Fruit fly (Drosophila melanogaster) whole organism, wandering third instar larva: ENCODE measurements around the gene CG17147.

Experiments
- Abd-B ChIP-seq: fragments of >200 bp; optimal IDR thresholded peaks from 2 replicates; lab custom pipeline; 2017; ENCODE audit warnings: missing biosample characterization, missing genetic modification characterization
- CG32264 ChIP-seq: fragments of 200-800 bp; sonication (Bioruptor generic); optimal IDR thresholded peaks from 2 replicates; lab custom pipeline; 2016; ENCODE audit warnings: missing biosample characterization, missing genetic modification characterization
- CG9705 ChIP-seq: fragments of 200-800 bp; sonication (Bioruptor generic); optimal IDR thresholded peaks from 2 replicates; lab custom pipeline; 2018; ENCODE audit warnings: missing biosample characterization, mild to moderate bottlenecking, missing genetic modification characterization
- CrebA ChIP-seq: fragments of 200-800 bp; sonication (Bioruptor generic); optimal IDR thresholded peaks from 2 replicates; lab custom pipeline; 2016; ENCODE audit warnings: missing biosample characterization, mild to moderate bottlenecking, missing genetic modification characterization, borderline replicate concordance
- Dfd ChIP-seq: fragments of >200 bp; optimal IDR thresholded peaks from 2 replicates; lab custom pipeline; 2017; ENCODE audit warnings: missing biosample characterization, missing genetic modification characterization
- Dif ChIP-seq: fragments of 200-275, 200-300 bp; sonication (Bioruptor generic); optimal IDR thresholded peaks from 2 replicates; lab custom pipeline; 2018; ENCODE audit warnings: missing biosample characterization, missing genetic modification characterization; ENCODE audit not compliant: partially characterized antibody
- GATAd ChIP-seq: sonication (Bioruptor generic); optimal IDR thresholded peaks from 2 replicates; lab custom pipeline; 2016; ENCODE audit warnings: missing biosample characterization, missing genetic modification characterization
- HLH106 ChIP-seq: fragments of 200-800 bp; optimal IDR thresholded peaks from 3 replicates; lab custom pipeline; 2019; ENCODE audit warnings: missing biosample characterization, mild to moderate bottlenecking, missing genetic modification characterization, moderate library complexity
- Hnf4 ChIP-seq: fragments of 200-800 bp; sonication (Bioruptor generic); optimal IDR thresholded peaks from 2 replicates; lab custom pipeline; 2016; ENCODE audit warnings: missing biosample characterization, mild to moderate bottlenecking, missing genetic modification characterization
- Hr78 ChIP-seq: fragments of >200 bp; optimal IDR thresholded peaks from 2 replicates; lab custom pipeline; 2017; ENCODE audit warnings: missing biosample characterization, missing genetic modification characterization
- Hr83 ChIP-seq: fragments of 200-300 bp; sonication (Bioruptor generic); optimal IDR thresholded peaks from 2 replicates; lab custom pipeline; 2016; ENCODE audit warnings: missing biosample characterization, mild to moderate bottlenecking, missing genetic modification characterization, moderate library complexity; ENCODE audit not compliant: poor library complexity, severe bottlenecking
- Jra ChIP-seq: sonication (Bioruptor generic); optimal IDR thresholded peaks from 2 replicates; lab custom pipeline; 2016; ENCODE audit warnings: missing biosample characterization, missing genetic modification characterization
- Mio ChIP-seq: sonication (Bioruptor generic); optimal IDR thresholded peaks from 2 replicates; lab custom pipeline; 2016; ENCODE audit warnings: missing biosample characterization, missing genetic modification characterization
- Myc ChIP-seq: fragments of >200 bp; optimal IDR thresholded peaks from 2 replicates; lab custom pipeline; 2017
- N ChIP-seq: fragments of >200 bp; optimal IDR thresholded peaks from 2 replicates; lab custom pipeline; 2018; ENCODE audit warnings: missing biosample characterization, missing external identifiers, missing genetic modification characterization
- OdsH ChIP-seq: fragments of 200-800 bp; sonication (Bioruptor generic); optimal IDR thresholded peaks from 2 replicates; lab custom pipeline; 2016; ENCODE audit warnings: missing biosample characterization, mild to moderate bottlenecking, missing genetic modification characterization
- Rel ChIP-seq, 2 experiments: fragments of 200-800 bp; sonication (Bioruptor generic) in 1 of 2; optimal IDR thresholded peaks; 2 replicates in 1 of 2; 3 replicates in 1 of 2; lab custom pipeline; 2016 to 2019; ENCODE audit warnings: mild to moderate bottlenecking in 2 of 2, missing biosample characterization in 2 of 2, missing genetic modification characterization in 2 of 2, moderate library complexity in 1 of 2
- Sp1 ChIP-seq: fragments of 200-800 bp; sonication (Bioruptor generic); optimal IDR thresholded peaks from 3 replicates; lab custom pipeline; 2019; ENCODE audit warnings: missing biosample characterization, mild to moderate bottlenecking, missing genetic modification characterization, moderate library complexity
- Vsx2 ChIP-seq: fragments of 200-300, 225-300 bp; sonication (Bioruptor generic); optimal IDR thresholded peaks from 2 replicates; lab custom pipeline; 2018; ENCODE audit warnings: missing biosample characterization, missing genetic modification characterization; ENCODE audit not compliant: partially characterized antibody
- br ChIP-seq: fragments of 200-800 bp; sonication (Bioruptor generic); optimal IDR thresholded peaks from 2 replicates; lab custom pipeline; 2016; ENCODE audit warnings: missing biosample characterization, missing genetic modification characterization
- brk ChIP-seq: fragments of 200-800 bp; sonication (Bioruptor generic); optimal IDR thresholded peaks from 2 replicates; lab custom pipeline; 2016; ENCODE audit warnings: missing biosample characterization, mild to moderate bottlenecking, missing genetic modification characterization
- dl ChIP-seq, 2 experiments: fragments of 175-275, 200-275 bp in 1 of 2; fragments of 200-275 bp in 1 of 2; sonication (Bioruptor generic); optimal IDR thresholded peaks; lab custom pipeline; 2018; ENCODE audit warnings: mild to moderate bottlenecking in 2 of 2, missing biosample characterization in 2 of 2, missing genetic modification characterization in 2 of 2, moderate library complexity in 2 of 2; ENCODE audit not compliant: partially characterized antibody in 2 of 2, insufficient read depth in 1 of 2
- dmrt93B ChIP-seq: fragments of 200-800 bp; sonication (Bioruptor generic); optimal IDR thresholded peaks from 2 replicates; lab custom pipeline; 2018; ENCODE audit warnings: missing biosample characterization, mild to moderate bottlenecking, missing genetic modification characterization
- ey ChIP-seq: fragments of 200-800 bp; sonication (Bioruptor generic); optimal IDR thresholded peaks from 2 replicates; lab custom pipeline; 2016; ENCODE audit warnings: missing biosample characterization, missing genetic modification characterization
- foxo ChIP-seq, 2 experiments: fragments of 200-800 bp; sonication (Bioruptor generic); optimal IDR thresholded peaks; 2 replicates in 1 of 2; 3 replicates in 1 of 2; lab custom pipeline; 2016 to 2017; ENCODE audit warnings: missing biosample characterization in 2 of 2, missing genetic modification characterization in 2 of 2
- fru ChIP-seq: fragments of 200-800 bp; sonication (Bioruptor generic); optimal IDR thresholded peaks from 3 replicates; lab custom pipeline; 2016; ENCODE audit warnings: missing biosample characterization, mild to moderate bottlenecking, missing genetic modification characterization
- h ChIP-seq: fragments of 200-800 bp; sonication (Bioruptor generic); optimal IDR thresholded peaks from 3 replicates; lab custom pipeline; 2016; ENCODE audit warnings: missing biosample characterization, mild to moderate bottlenecking, missing genetic modification characterization
- jim ChIP-seq: fragments of 175-275, 200-325 bp; sonication (Bioruptor generic); optimal IDR thresholded peaks from 2 replicates; lab custom pipeline; 2016; ENCODE audit warnings: missing biosample characterization, mild to moderate bottlenecking, missing genetic modification characterization
- lola ChIP-seq: fragments of >200 bp; optimal IDR thresholded peaks from 2 replicates; lab custom pipeline; 2017; ENCODE audit warnings: missing biosample characterization, missing genetic modification characterization
- pan ChIP-seq: fragments of >200 bp; optimal IDR thresholded peaks from 2 replicates; lab custom pipeline; 2017
- psq ChIP-seq: fragments of 200-800 bp; sonication (Bioruptor generic); optimal IDR thresholded peaks from 3 replicates; lab custom pipeline; 2017; ENCODE audit warnings: missing biosample characterization, mild to moderate bottlenecking, missing genetic modification characterization, moderate library complexity
- rgr ChIP-seq: fragments of 200-800 bp; sonication (Bioruptor generic); optimal IDR thresholded peaks from 3 replicates; lab custom pipeline; 2016; ENCODE audit warnings: missing biosample characterization, mild to moderate bottlenecking, missing genetic modification characterization
- sage ChIP-seq: fragments of 200-800 bp; sonication (Bioruptor generic); optimal IDR thresholded peaks from 2 replicates; lab custom pipeline; 2016; ENCODE audit warnings: missing biosample characterization, mild to moderate bottlenecking, missing genetic modification characterization
- sv ChIP-seq: fragments of 200-800 bp; sonication (Bioruptor generic); optimal IDR thresholded peaks from 3 replicates; lab custom pipeline; 2016; ENCODE audit warnings: missing biosample characterization, missing genetic modification characterization
- tai ChIP-seq: sonication (Bioruptor generic); optimal IDR thresholded peaks from 2 replicates; lab custom pipeline; 2016; ENCODE audit warnings: missing biosample characterization, missing genetic modification characterization
- usp ChIP-seq: fragments of >200 bp; optimal IDR thresholded peaks from 2 replicates; lab custom pipeline; 2017; ENCODE audit warnings: missing biosample characterization, missing genetic modification characterization
- woc ChIP-seq: sonication (Bioruptor generic); optimal IDR thresholded peaks from 2 replicates; lab custom pipeline; 2016; ENCODE audit warnings: missing biosample characterization, mild to moderate bottlenecking, missing genetic modification characterization

CG17147 gene

dm6 chr3L:20223398-20223951, at the start of gene CG17147:
CG17147 (plus strand) TSS chr3L:20223932.
- TF ChIP-seq Jra (GFP tag; lab: Kevin White, UChicago) = no peak
- TF ChIP-seq Hr78 (GFP tag; lab: Kevin White, UChicago) = no peak
- no peak for TF ChIP-seq Dif
- TF ChIP-seq usp = no peak
- no peak for TF ChIP-seq OdsH (GFP tag; lab: Kevin White, UChicago)
- TF ChIP-seq Myc (lab: Kevin White, UChicago) = no peak
- no peak for TF ChIP-seq rgr (GFP tag; lab: Kevin White, UChicago)
- TF ChIP-seq h = no peak

dm6 chr3L:20177697-20178096, 46.0 kb upstream of the CG17147 start:
- no peak for TF ChIP-seq woc (GFP tag; lab: Kevin White, UChicago)
- no peak for TF ChIP-seq Hr83 (GFP tag; lab: Kevin White, UChicago)
- TF ChIP-seq usp = no peak
- peak; percentile 86 for TF ChIP-seq Dfd (GFP tag; lab: Kevin White, UChicago)

DNA sequence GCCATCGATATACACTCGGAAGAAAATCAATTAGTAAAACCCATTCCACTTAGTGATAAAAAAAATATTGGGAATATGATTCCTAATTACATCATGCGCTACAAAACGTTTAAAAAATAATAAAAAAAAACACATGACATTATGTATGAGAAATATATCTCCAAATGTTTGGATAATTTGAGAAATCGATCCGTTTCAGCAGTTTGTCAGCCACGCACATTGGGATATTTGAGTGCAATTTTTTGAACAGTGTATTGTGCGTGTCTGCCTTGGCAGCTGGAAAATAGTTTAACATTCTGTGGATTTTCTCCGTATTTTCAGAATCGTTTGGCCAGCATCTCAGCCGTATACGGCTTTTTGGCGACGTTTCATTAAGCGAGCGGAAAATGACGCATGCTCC, 45.6 kb upstream of the CG17147 start:
- TF ChIP-seq CG32264 (GFP tag; lab: Kevin White, UChicago) = no peak
- no peak for TF ChIP-seq Vsx2 (GFP tag; lab: Kevin White, UChicago)
- TF ChIP-seq GATAd = no peak
- no peak for TF ChIP-seq woc (GFP tag; lab: Kevin White, UChicago)
- TF ChIP-seq N (GFP tag; lab: Kevin White, UChicago) = no peak
- TF ChIP-seq Dfd (GFP tag; lab: Kevin White, UChicago) = no peak
- TF ChIP-seq sage (GFP tag; lab: Kevin White, UChicago) = no peak
- TF ChIP-seq tai (GFP tag; lab: Kevin White, UChicago) = no peak
- no peak for TF ChIP-seq brk (GFP tag; lab: Kevin White, UChicago)
- TF ChIP-seq Mio = no peak
- TF ChIP-seq usp = no peak

- TF ChIP-seq Dfd (GFP tag; lab: Kevin White, UChicago) (peak; percentile 71), Vsx2 (GFP tag; lab: Kevin White, UChicago) (no peak)
- TF ChIP-seq, all 38 proteins: peak for 1
Measured at dm6 chr3L:20182799-20183198, 40.9 kb upstream of the CG17147 start.

DNA sequence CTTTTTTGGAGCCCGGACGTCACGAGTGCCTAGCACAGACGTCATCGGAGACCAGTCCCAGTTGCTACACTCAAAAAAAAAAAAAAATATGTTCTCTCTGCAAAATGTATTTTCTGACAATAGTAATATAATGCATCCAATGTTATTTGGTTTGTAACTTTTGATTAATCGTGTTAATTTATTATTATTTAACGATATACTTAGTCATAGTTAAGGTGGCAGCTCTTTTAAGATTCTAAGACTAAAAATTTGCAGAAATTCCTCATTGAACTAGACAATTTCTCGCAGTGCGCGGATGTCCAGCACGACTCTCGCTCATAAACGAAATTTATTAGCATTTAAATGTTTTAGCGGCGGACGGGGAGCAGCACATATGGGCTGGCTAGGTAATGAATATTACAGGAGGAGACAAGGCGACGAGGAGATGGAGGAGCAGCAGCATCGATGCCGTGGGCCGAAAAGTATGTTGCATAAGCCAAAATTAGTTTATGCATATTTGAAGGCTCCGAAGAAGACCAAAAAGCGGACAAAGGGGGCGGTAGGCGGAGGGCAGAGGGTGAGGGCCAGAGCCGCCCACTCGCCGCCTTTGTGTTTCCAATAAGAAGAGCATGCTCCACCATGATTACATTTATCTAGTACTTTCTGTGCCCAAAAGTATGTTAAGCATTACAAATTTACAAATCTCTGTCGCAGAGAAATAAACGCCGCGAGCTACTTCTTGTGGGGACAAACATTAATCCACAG, 40.2 kb upstream of the CG17147 start:
- no peak for TF ChIP-seq GATAd
- peak; percentile 22 for TF ChIP-seq psq (GFP tag; lab: Kevin White, UChicago)
- no peak for TF ChIP-seq Vsx2 (GFP tag; lab: Kevin White, UChicago)
- peak; percentile 92 for TF ChIP-seq N (GFP tag; lab: Kevin White, UChicago)
- TF ChIP-seq HLH106 = peak; percentile 50
- TF ChIP-seq pan (lab: Kevin White, UChicago) = no peak
- TF ChIP-seq Hnf4 (GFP tag; lab: Kevin White, UChicago) = peak; percentile 4
- TF ChIP-seq fru (GFP tag; lab: Kevin White, UChicago) = peak; percentile 63
- TF ChIP-seq Sp1 (GFP tag; lab: Kevin White, UChicago) = peak; percentile 38
- TF ChIP-seq Abd-B = peak; percentile 6
- TF ChIP-seq brk (GFP tag; lab: Kevin White, UChicago) = no peak
- no peak for TF ChIP-seq Dif
- TF ChIP-seq dl (GFP tag; optimal IDR thresholded peaks at IDR 0.05; lab: Kevin White, UChicago; ENCODE audit: insufficient read depth in 1 of 2, partially characterized antibody in 2 of 2) = no peak
- no peak for TF ChIP-seq Rel (GFP tag; optimal IDR thresholded peaks at IDR 0.05; lab: Kevin White, UChicago)
- no peak for TF ChIP-seq Rel (tag; optimal IDR thresholded peaks at IDR 0.05; lab: Kevin White, UChicago)
- no peak for TF ChIP-seq sage (GFP tag; lab: Kevin White, UChicago)
- TF ChIP-seq h = peak; percentile 72
- TF ChIP-seq Jra (GFP tag; lab: Kevin White, UChicago) = no peak
- TF ChIP-seq jim (GFP tag; lab: Kevin White, UChicago) = no peak
- no peak for TF ChIP-seq Hr83 (GFP tag; lab: Kevin White, UChicago)
- peak; percentile 52 for TF ChIP-seq OdsH (GFP tag; lab: Kevin White, UChicago)
- peak; percentile 2 for TF ChIP-seq woc (GFP tag; lab: Kevin White, UChicago)
- peak; percentile 62 for TF ChIP-seq ey
- TF ChIP-seq CrebA (GFP tag; lab: Kevin White, UChicago) = no peak
- peak in 1 of 2 experiments; percentile 61 for TF ChIP-seq foxo (GFP tag; optimal IDR thresholded peaks at IDR 0.05; lab: Kevin White, UChicago)
- TF ChIP-seq CG32264 (GFP tag; lab: Kevin White, UChicago) = no peak
- TF ChIP-seq tai (GFP tag; lab: Kevin White, UChicago) = no peak
- TF ChIP-seq dmrt93B = peak; percentile 12
- no peak for TF ChIP-seq sv
- peak; percentile 87 for TF ChIP-seq lola (GFP tag; lab: Kevin White, UChicago)
- TF ChIP-seq Myc (lab: Kevin White, UChicago) = peak; percentile 81
- peak; percentile 36 for TF ChIP-seq br (GFP tag; lab: Kevin White, UChicago)
- TF ChIP-seq CG9705 (GFP tag; lab: Kevin White, UChicago) = peak; percentile 4
- TF ChIP-seq Hr78 (GFP tag; lab: Kevin White, UChicago) = no peak
- TF ChIP-seq rgr (GFP tag; lab: Kevin White, UChicago) = peak; percentile 55
